Worm (Caenorhabditis elegans) whole organism, early embryonic: ENCODE data around the gene F31A3.5.

Experiments
- B0310.2 ChIP-seq: sonication (generic microtip); optimal IDR thresholded peaks from 2 replicates; lab custom pipeline; 2016; ENCODE audit warnings: mild to moderate bottlenecking, missing genetic modification characterization, missing compliant biosample characterization
- F13C5.2 ChIP-seq: sonication (generic microtip); optimal IDR thresholded peaks from 2 replicates; lab custom pipeline; 2017; ENCODE audit warnings: mild to moderate bottlenecking, missing genetic modification characterization, inconsistent platforms, missing compliant biosample characterization
- aly-1 ChIP-seq: sonication (generic microtip); optimal IDR thresholded peaks from 2 replicates; lab custom pipeline; 2016; ENCODE audit warnings: missing genetic modification characterization, missing compliant biosample characterization
- ama-1 ChIP-seq: fragments of 150-350 bp; optimal IDR thresholded peaks from 2 replicates; lab custom pipeline; 2014
- ceh-13 ChIP-seq: fragments of 200-800 bp; sonication (Bioruptor generic); optimal IDR thresholded peaks from 2 replicates; lab custom pipeline; 2018; ENCODE audit warnings: mild to moderate bottlenecking, missing genetic modification characterization, missing compliant biosample characterization
- tbx-37 ChIP-seq: fragments of 200-800 bp; sonication (Bioruptor generic); conservative IDR thresholded peaks from 2 replicates; pipeline ENCODE4 v1.3.6; 2022; ENCODE audit warnings: missing genetic modification reagents, missing genetic modification characterization, missing compliant biosample characterization
- tra-4 ChIP-seq: sonication (generic microtip); optimal IDR thresholded peaks from 2 replicates; lab custom pipeline; 2017; ENCODE audit warnings: missing genetic modification characterization, missing compliant biosample characterization

- TF ChIP-seq ama-1 (no peak), B0310.2 (tag; lab: Kevin White, UChicago) (no peak), F13C5.2 (tag; lab: Kevin White, UChicago) (no peak), tbx-37 (GFP tag; lab: Robert Waterston, UW) (no peak), ceh-13 (no peak), tra-4 (tag; lab: Kevin White, UChicago) (no peak), aly-1 (tag; lab: Kevin White, UChicago) (no peak)
Measured at ce11 chrX:17508137-17508536, 55.3 kb downstream of the F31A3.5 start.
